Fruit fly (Drosophila melanogaster): ENCODE data around the gene Lcp65Ag1.

DNA sequence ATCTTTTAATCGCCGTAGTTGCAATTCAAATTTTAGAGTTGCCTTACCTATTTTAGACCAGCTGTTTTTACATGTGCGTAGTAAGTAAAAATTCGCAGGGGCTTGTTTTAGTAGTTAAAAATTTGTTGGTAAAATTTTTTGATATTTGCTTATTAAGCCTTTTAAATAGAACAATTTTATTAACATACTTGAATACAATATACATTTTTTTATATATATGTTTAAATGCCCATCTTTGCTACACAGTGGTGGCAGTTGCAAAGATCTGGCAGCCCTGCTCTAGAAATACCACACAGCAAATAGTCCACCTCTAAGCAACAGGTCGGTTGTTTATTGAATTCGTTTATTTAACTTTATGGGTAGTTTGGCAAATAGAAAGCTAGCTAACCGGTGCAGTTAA is 40.4 kb downstream of the Lcp65Ag1 start, which contains the start of the genes CG10467 and loj:
- no peak for TF ChIP-seq insv (optimal IDR thresholded peaks at IDR 0.05)
- no peak for TF ChIP-seq h (optimal IDR thresholded peaks at IDR 0.05)
- no peak for TF ChIP-seq Sin3A (optimal IDR thresholded peaks at IDR 0.05)
